Worm (Caenorhabditis elegans) whole organism, L4 larva: ENCODE data around the gene F52H2.5.

Experiments used
- R02D3.7 ChIP-seq: fragments of 150-350 bp; sonication (generic microtip); optimal IDR thresholded peaks from 3 replicates; lab custom pipeline; 2014; ENCODE audit warnings: missing biosample characterization, missing genetic modification characterization
- T20F7.1 ChIP-seq: fragments of 200-800 bp; sonication (Bioruptor generic); optimal IDR thresholded peaks from 2 replicates; lab custom pipeline; 2018; ENCODE audit warnings: mild to moderate bottlenecking, missing genetic modification characterization, missing compliant biosample characterization
- T26A8.4 ChIP-seq: fragments of 200-800 bp; sonication (Bioruptor generic); IDR thresholded peaks from 2 replicates; pipeline ENCODE4 v1.3.6; 2022; ENCODE audit warnings: missing genetic modification characterization, missing compliant biosample characterization
- Y5F2A.4 ChIP-seq: fragments of 200-800 bp; sonication (Bioruptor generic); optimal IDR thresholded peaks from 2 replicates; lab custom pipeline; 2018; ENCODE audit warnings: mild to moderate bottlenecking, missing genetic modification characterization, missing compliant biosample characterization
- aha-1 ChIP-seq: fragments of 150-350 bp; peaks from one replicate; lab custom pipeline; 2014; ENCODE audit warnings: missing biosample characterization, missing genetic modification characterization
- arid-1 ChIP-seq: fragments of 200-800 bp; sonication (Bioruptor generic); conservative IDR thresholded peaks from 2 replicates; pipeline ENCODE4 v1.3.6; 2022; ENCODE audit warnings: missing genetic modification reagents, missing genetic modification characterization, missing compliant biosample characterization
- ceh-44 ChIP-seq: fragments of 200-800 bp; sonication (Bioruptor generic); IDR thresholded peaks from 2 replicates; pipeline ENCODE4 v1.3.6; 2022; ENCODE audit warnings: missing genetic modification reagents, missing genetic modification characterization, missing compliant biosample characterization
- cey-2 ChIP-seq: sonication (generic microtip); optimal IDR thresholded peaks from 3 replicates; lab custom pipeline; 2017; ENCODE audit warnings: missing genetic modification characterization, mild to moderate bottlenecking, missing compliant biosample characterization, antibody characterized with exemption, borderline replicate concordance; ENCODE audit not compliant: insufficient read depth
- daf-12 ChIP-seq: fragments of 150-350 bp; optimal IDR thresholded peaks from 2 replicates; lab custom pipeline; 2014; ENCODE audit warnings: missing biosample characterization, missing genetic modification reagents, missing genetic modification characterization
- daf-16 ChIP-seq, 3 experiments: sonication (generic microtip); optimal IDR thresholded peaks; 2 replicates each; lab custom pipeline; 2016 to 2017; ENCODE audit warnings: missing genetic modification characterization in 3 of 3, missing genetic modification reagents in 3 of 3, mild to moderate bottlenecking in 2 of 3, missing compliant biosample characterization in 2 of 3, missing biosample characterization in 1 of 3, moderate library complexity in 1 of 3
- dmd-6 ChIP-seq: fragments of 200-800 bp; sonication (Bioruptor generic); IDR thresholded peaks from 2 replicates; pipeline ENCODE4 v1.3.6; 2022; ENCODE audit warnings: missing genetic modification reagents, missing genetic modification characterization, missing compliant biosample characterization
- dmd-8 ChIP-seq: fragments of 200-800 bp; sonication (Bioruptor generic); IDR thresholded peaks from 2 replicates; pipeline ENCODE4 v1.3.6; 2022; ENCODE audit warnings: missing genetic modification characterization, missing compliant biosample characterization
- dpl-1 ChIP-seq: fragments of 150-350 bp; optimal IDR thresholded peaks from 2 replicates; lab custom pipeline; 2014; ENCODE audit warnings: missing biosample characterization, missing genetic modification reagents, missing genetic modification characterization
- dve-1 ChIP-seq: sonication (generic microtip); optimal IDR thresholded peaks from 2 replicates; lab custom pipeline; 2017; ENCODE audit warnings: antibody characterized with exemption, mild to moderate bottlenecking, missing genetic modification characterization, missing compliant biosample characterization; ENCODE audit not compliant: insufficient read depth
- egl-43 ChIP-seq: fragments of 200-800 bp; sonication (Bioruptor generic); IDR thresholded peaks from 2 replicates; pipeline ENCODE4 v1.3.6; 2022; ENCODE audit warnings: missing genetic modification reagents, missing genetic modification characterization, missing compliant biosample characterization
- fos-1 ChIP-seq: fragments of 150-350 bp; optimal IDR thresholded peaks from 2 replicates; lab custom pipeline; 2014; ENCODE audit warnings: missing biosample characterization, missing genetic modification characterization
- hif-1 ChIP-seq, 2 experiments: sonication (generic microtip); optimal IDR thresholded peaks; 2 replicates each; lab custom pipeline; 2016 to 2017; ENCODE audit warnings: missing compliant biosample characterization in 2 of 2, missing genetic modification characterization in 2 of 2, missing genetic modification reagents in 2 of 2, missing genotype in 2 of 2, mild to moderate bottlenecking in 1 of 2
- hlh-11 ChIP-seq: fragments of 200-800 bp; sonication (Bioruptor generic); optimal IDR thresholded peaks from 2 replicates; lab custom pipeline; 2018; ENCODE audit warnings: mild to moderate bottlenecking, missing genetic modification characterization, missing compliant biosample characterization
- hlh-30 ChIP-seq: sonication (generic microtip); optimal IDR thresholded peaks from 2 replicates; lab custom pipeline; 2017; ENCODE audit warnings: antibody characterized with exemption, mild to moderate bottlenecking, missing genetic modification characterization, missing compliant biosample characterization; ENCODE audit not compliant: insufficient read depth
- jun-1 ChIP-seq: fragments of 150-350 bp; optimal IDR thresholded peaks from 2 replicates; lab custom pipeline; 2014; ENCODE audit warnings: missing biosample characterization, missing genetic modification reagents, missing genetic modification characterization
- lim-7 ChIP-seq: fragments of 200-800 bp; sonication (Bioruptor generic); IDR thresholded peaks from 2 replicates; pipeline ENCODE4 v1.3.6; 2022; ENCODE audit warnings: missing genetic modification characterization, missing compliant biosample characterization
- lin-1 ChIP-seq: fragments of 200-800 bp; sonication (Bioruptor generic); IDR thresholded peaks from 2 replicates; pipeline ENCODE4 v1.3.6; 2022; ENCODE audit warnings: missing genetic modification reagents, missing genetic modification characterization, missing compliant biosample characterization
- lin-29 ChIP-seq: fragments of 200-800 bp; sonication (Bioruptor generic); IDR thresholded peaks from 2 replicates; pipeline ENCODE4 v1.3.6; 2022; ENCODE audit warnings: missing genetic modification reagents, missing genetic modification characterization, missing compliant biosample characterization
- lin-38 ChIP-seq: fragments of 200-800 bp; sonication (Bioruptor generic); IDR thresholded peaks from 2 replicates; pipeline ENCODE4 v1.3.6; 2022; ENCODE audit warnings: missing genetic modification reagents, missing genetic modification characterization, missing compliant biosample characterization
- lsy-2 ChIP-seq, 2 experiments: fragments of 150-350 bp in 1 of 2; sonication (generic microtip) in 1 of 2; optimal IDR thresholded peaks; 2 replicates each; lab custom pipeline; 2014 to 2017; ENCODE audit warnings: missing biosample characterization in 2 of 2, missing genetic modification characterization in 2 of 2
- mep-1 ChIP-seq: fragments of 150-350 bp; sonication (generic microtip); optimal IDR thresholded peaks from 3 replicates; lab custom pipeline; 2014; ENCODE audit warnings: missing biosample characterization, missing genetic modification characterization
- mes-2 ChIP-seq: sonication (generic microtip); optimal IDR thresholded peaks from 2 replicates; lab custom pipeline; 2016; ENCODE audit warnings: missing genotype, mild to moderate bottlenecking, missing genetic modification characterization, missing compliant biosample characterization; ENCODE audit not compliant: poor library complexity, severe bottlenecking
- mxl-2 ChIP-seq: fragments of 200-800 bp; sonication (Bioruptor generic); conservative IDR thresholded peaks from 2 replicates; pipeline ENCODE4 v1.3.6; 2022; ENCODE audit warnings: missing genetic modification reagents, missing genetic modification characterization, missing compliant biosample characterization
- mxl-3 ChIP-seq: fragments of 200-800 bp; sonication (Bioruptor generic); optimal IDR thresholded peaks from 2 replicates; lab custom pipeline; 2018; ENCODE audit warnings: mild to moderate bottlenecking, missing genetic modification characterization, missing compliant biosample characterization
- nhr-111 ChIP-seq: fragments of 200-800 bp; sonication (Bioruptor generic); optimal IDR thresholded peaks from 2 replicates; lab custom pipeline; 2018; ENCODE audit warnings: mild to moderate bottlenecking, missing genetic modification characterization, missing compliant biosample characterization
- nhr-28 ChIP-seq: fragments of 150-350 bp; optimal IDR thresholded peaks from 2 replicates; lab custom pipeline; 2014; ENCODE audit warnings: missing biosample characterization, missing genetic modification characterization
- nhr-6 ChIP-seq: fragments of 150-350 bp; optimal IDR thresholded peaks from 2 replicates; lab custom pipeline; 2014; ENCODE audit warnings: missing biosample characterization, missing genetic modification characterization
- nhr-77 ChIP-seq: fragments of 150-350 bp; optimal IDR thresholded peaks from 2 replicates; lab custom pipeline; 2014; ENCODE audit warnings: missing biosample characterization, missing genetic modification characterization
- php-3 ChIP-seq: fragments of 200-800 bp; sonication (Bioruptor generic); IDR thresholded peaks from 2 replicates; pipeline ENCODE4 v1.3.6; 2022; ENCODE audit warnings: missing genetic modification reagents, missing genetic modification characterization, missing compliant biosample characterization
- pqm-1 ChIP-seq: sonication (generic microtip); optimal IDR thresholded peaks from 2 replicates; lab custom pipeline; 2017; ENCODE audit warnings: missing biosample characterization, missing genetic modification characterization
- tag-97 ChIP-seq: fragments of 200-800 bp; sonication (Bioruptor generic); IDR thresholded peaks from 2 replicates; pipeline ENCODE4 v1.3.6; 2022; ENCODE audit warnings: missing genetic modification characterization, missing compliant biosample characterization
- unc-39 ChIP-seq: sonication (generic microtip); optimal IDR thresholded peaks from 2 replicates; lab custom pipeline; 2017; ENCODE audit warnings: missing biosample characterization, missing genetic modification characterization
- zip-2 ChIP-seq: fragments of 150-350 bp; optimal IDR thresholded peaks from 2 replicates; lab custom pipeline; 2014; ENCODE audit warnings: missing biosample characterization, missing genetic modification characterization

Gene F52H2.5

DNA sequence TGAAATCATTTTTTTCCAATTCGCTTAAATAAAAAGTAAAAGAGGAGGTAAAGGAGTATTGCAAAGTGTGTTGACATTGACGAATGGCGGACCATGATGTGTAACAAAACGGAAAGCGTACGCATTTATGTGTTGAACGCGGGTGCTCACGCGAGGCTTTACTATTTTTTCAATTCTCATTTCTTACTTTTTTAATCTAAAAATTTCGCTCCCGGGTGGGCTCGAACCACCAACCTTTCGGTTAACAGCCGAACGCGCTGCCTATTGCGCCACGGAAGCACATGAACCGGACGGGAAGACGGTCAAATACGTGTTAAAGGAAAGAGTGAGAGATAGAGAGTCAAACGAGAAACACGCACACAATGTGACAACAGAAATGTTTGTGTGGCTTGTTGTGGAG is 10.6 kb downstream of the F52H2.5 start (continued):
- TF ChIP-seq egl-43 (peak; percentile 92), hif-1 (tag; optimal IDR thresholded peaks at IDR 0.05; lab: Kevin White, UChicago) (peak; percentile 43 to 68), R02D3.7 (tag; lab: Kevin White, UChicago) (no peak), lin-1 (GFP tag; lab: Robert Waterston, UW) (peak; percentile 91), Y5F2A.4 (GFP tag; lab: Kevin White, UChicago) (peak; percentile 45), lin-29 (GFP tag; lab: Robert Waterston, UW) (no peak; the same call in 1 of the 2 replicates), lim-7 (peak; percentile 81), T20F7.1 (GFP tag; lab: Kevin White, UChicago) (peak; percentile 28)

DNA sequence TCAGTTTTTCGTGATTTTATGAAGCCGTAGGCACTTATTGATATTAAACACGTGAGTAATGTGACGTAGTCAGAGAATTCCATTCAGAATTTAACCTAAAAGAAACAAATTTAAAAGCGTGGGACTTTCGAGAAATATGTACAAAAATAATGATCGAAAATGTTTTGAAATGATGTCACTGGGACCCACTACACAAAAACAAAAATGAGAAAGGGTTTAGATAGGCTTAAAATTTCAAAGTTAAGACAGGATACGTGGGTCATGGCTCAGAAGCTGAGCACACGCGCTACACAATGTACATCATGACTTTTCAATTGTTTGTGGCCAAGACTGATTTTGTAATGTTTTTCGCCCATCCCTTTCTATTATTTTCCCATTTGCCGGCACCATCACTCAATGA is 11.0 kb downstream of the F52H2.5 start, which contains the start of gene smvt-1:
smvt-1 (minus strand) TSS at position 101 of the 400 bp plus-strand sequence.
- TF ChIP-seq nhr-111 (GFP tag; lab: Kevin White, UChicago) (no peak), lim-7 (no peak), jun-1 (no peak), aha-1 (tag; lab: Kevin White, UChicago) (no peak), lin-38 (no peak), dmd-8 (GFP tag; lab: Robert Waterston, UW) (no peak), mxl-2 (no peak), hlh-11 (tag; lab: Kevin White, UChicago) (no peak), tag-97 (GFP tag; lab: Robert Waterston, UW) (no peak), T26A8.4 (GFP tag; lab: Robert Waterston, UW) (no peak)

DNA sequence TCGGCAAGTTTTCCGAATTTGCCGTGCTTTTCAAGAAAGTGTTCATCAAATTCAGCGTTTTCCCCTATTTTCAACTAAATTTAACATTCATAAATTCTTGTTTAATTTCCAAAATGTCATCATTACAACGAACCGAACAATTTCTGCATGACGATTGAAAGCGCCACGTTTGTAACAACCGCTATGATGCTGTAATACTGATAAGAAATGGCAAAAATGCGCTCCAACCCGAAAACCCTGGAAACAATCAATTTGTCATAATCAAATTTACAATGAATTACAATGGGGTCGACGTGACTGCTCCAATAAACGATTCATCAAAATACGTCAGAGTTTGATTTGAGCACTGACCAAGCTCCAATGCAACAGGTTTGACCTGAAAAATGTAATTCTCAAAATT is 15.2 kb downstream of the F52H2.5 start:
- TF ChIP-seq cey-2 (tag; lab: Kevin White, UChicago) (no peak), pqm-1 (tag; lab: Kevin White, UChicago) (peak; percentile 70), php-3 (GFP tag; lab: Robert Waterston, UW) (peak; percentile 83), nhr-28 (tag; lab: Kevin White, UChicago) (peak; percentile 59), daf-16 (GFP tag; optimal IDR thresholded peaks at IDR 0.05; lab: Kevin White, UChicago) (no peak), daf-16 (tag; optimal IDR thresholded peaks at IDR 0.05; lab: Kevin White, UChicago) (peak; percentile 72), dve-1 (tag; lab: Kevin White, UChicago) (peak; percentile 49), mxl-3 (GFP tag; lab: Kevin White, UChicago) (peak; percentile 7), nhr-77 (tag; lab: Kevin White, UChicago) (peak; percentile 4), fos-1 (no peak), daf-12 (tag; lab: Kevin White, UChicago) (no peak), hlh-11 (tag; lab: Kevin White, UChicago) (peak; percentile 43), mes-2 (peak; percentile 1), hlh-30 (tag; lab: Kevin White, UChicago) (peak; percentile 22), dmd-6 (peak; percentile 64), lsy-2 (tag; optimal IDR thresholded peaks at IDR 0.05; lab: Kevin White, UChicago) (no peak)

DNA sequence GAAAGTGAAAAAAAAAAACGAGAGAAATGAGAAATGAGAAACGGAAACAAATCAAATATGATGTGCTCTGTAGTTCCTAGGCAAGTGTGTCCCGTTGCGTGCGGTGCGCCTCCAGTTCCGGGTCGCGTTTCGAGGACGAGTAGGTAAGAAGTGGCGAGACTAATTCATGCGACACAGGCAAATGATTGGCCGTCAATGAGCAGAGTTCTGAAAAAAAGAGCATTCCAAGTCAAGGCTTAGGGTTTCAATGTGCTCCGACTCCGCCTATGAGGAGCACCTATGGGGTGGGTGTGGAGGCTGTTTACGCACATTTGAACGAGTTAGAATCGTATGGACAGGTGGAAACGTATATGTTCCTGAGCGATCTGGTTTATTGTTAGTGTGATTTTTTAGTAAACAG is 16.5 kb downstream of the F52H2.5 start:
- TF ChIP-seq daf-16 (GFP tag; optimal IDR thresholded peaks at IDR 0.05; lab: Kevin White, UChicago) (no peak), daf-16 (tag; optimal IDR thresholded peaks at IDR 0.05; lab: Kevin White, UChicago) (peak; percentile 86), nhr-6 (tag; lab: Kevin White, UChicago) (no peak), nhr-28 (tag; lab: Kevin White, UChicago) (peak; percentile 59), ceh-44 (GFP tag; lab: Robert Waterston, UW) (no peak), hlh-30 (tag; lab: Kevin White, UChicago) (peak; percentile 34), dmd-6 (peak; percentile 56), hlh-11 (tag; lab: Kevin White, UChicago) (peak; percentile 59), egl-43 (0 out of 2 replicates have a peak, but pooled peaks have one; percentile 36), arid-1 (GFP tag; lab: Robert Waterston, UW) (0 out of 2 replicates have a peak, but pooled peaks have one; percentile 40), mep-1 (tag; lab: Kevin White, UChicago) (peak; percentile 21), unc-39 (tag; lab: Kevin White, UChicago) (no peak), dpl-1 (GFP tag; lab: Kevin White, UChicago) (no peak), aha-1 (tag; lab: Kevin White, UChicago) (no peak), zip-2 (tag; lab: Kevin White, UChicago) (no peak)
